Worm (Caenorhabditis elegans) whole organism, mixed stage, embryonic: ENCODE data around the gene tmc-1.

Experiments
- M03D4.4 ChIP-seq: sonication (generic microtip); optimal IDR thresholded peaks from 2 replicates; lab custom pipeline; 2017; ENCODE audit warnings: mild to moderate bottlenecking, missing genetic modification characterization, missing compliant biosample characterization
- bed-3 ChIP-seq: fragments of 200-800 bp; sonication (Bioruptor generic); optimal IDR thresholded peaks from 3 replicates; lab custom pipeline; 2018; ENCODE audit warnings: mild to moderate bottlenecking, missing genetic modification characterization, moderate library complexity, missing compliant biosample characterization
- blmp-1 ChIP-seq: fragments of 150-350 bp; optimal IDR thresholded peaks from 2 replicates; lab custom pipeline; 2014; ENCODE audit warnings: missing biosample characterization, missing genetic modification characterization
- ceh-39 ChIP-seq: fragments of 150-350 bp; optimal IDR thresholded peaks from 2 replicates; lab custom pipeline; 2014; ENCODE audit warnings: missing biosample characterization, missing genetic modification characterization
- ceh-43 ChIP-seq: fragments of 200-800 bp; sonication (Bioruptor generic); optimal IDR thresholded peaks from 2 replicates; lab custom pipeline; 2018; ENCODE audit warnings: mild to moderate bottlenecking, missing genetic modification characterization, moderate library complexity, missing compliant biosample characterization
- ceh-83 ChIP-seq: fragments of 200-800 bp; sonication (Bioruptor generic); optimal IDR thresholded peaks from 2 replicates; lab custom pipeline; 2018; ENCODE audit warnings: mild to moderate bottlenecking, missing genetic modification characterization, missing compliant biosample characterization
- ces-1 ChIP-seq: fragments of 150-350 bp; optimal IDR thresholded peaks from 2 replicates; lab custom pipeline; 2014; ENCODE audit warnings: missing biosample characterization, missing genetic modification reagents, missing genetic modification characterization
- cnd-1 ChIP-seq: fragments of 200-800 bp; sonication (Bioruptor generic); optimal IDR thresholded peaks from 2 replicates; lab custom pipeline; 2018; ENCODE audit warnings: mild to moderate bottlenecking, missing genetic modification characterization, missing compliant biosample characterization
- drap-1 ChIP-seq: fragments of 200-800 bp; sonication (Bioruptor generic); optimal IDR thresholded peaks from 3 replicates; lab custom pipeline; 2018; ENCODE audit warnings: mild to moderate bottlenecking, missing genetic modification characterization, missing compliant biosample characterization
- elt-1 ChIP-seq: sonication (generic microtip); optimal IDR thresholded peaks from 2 replicates; lab custom pipeline; 2017; ENCODE audit warnings: missing genetic modification characterization, mild to moderate bottlenecking, missing compliant biosample characterization, antibody characterized with exemption, moderate library complexity, borderline replicate concordance; ENCODE audit not compliant: insufficient read depth
- elt-3 ChIP-seq: fragments of 150-350 bp; optimal IDR thresholded peaks from 2 replicates; lab custom pipeline; 2014; ENCODE audit warnings: missing biosample characterization, missing genetic modification characterization
- flh-1 ChIP-seq: fragments of 200-800 bp; sonication (Bioruptor generic); optimal IDR thresholded peaks from 2 replicates; lab custom pipeline; 2018; ENCODE audit warnings: mild to moderate bottlenecking, missing genetic modification characterization, moderate library complexity, missing compliant biosample characterization
- ham-2 ChIP-seq: fragments of 200-800 bp; sonication (Bioruptor generic); optimal IDR thresholded peaks from 2 replicates; lab custom pipeline; 2018; ENCODE audit warnings: mild to moderate bottlenecking, missing genetic modification characterization, missing compliant biosample characterization
- hlh-1 ChIP-seq: fragments of 150-350 bp; optimal IDR thresholded peaks from 2 replicates; lab custom pipeline; 2014; ENCODE audit warnings: missing biosample characterization, missing genetic modification reagents, missing genetic modification characterization
- lin-13 ChIP-seq: fragments of 150-350 bp; optimal IDR thresholded peaks from 2 replicates; lab custom pipeline; 2014; ENCODE audit warnings: missing biosample characterization, missing genetic modification characterization
- lin-32 ChIP-seq: fragments of 200-800 bp; sonication (Bioruptor generic); optimal IDR thresholded peaks from 2 replicates; lab custom pipeline; 2018; ENCODE audit warnings: mild to moderate bottlenecking, missing genetic modification characterization, missing compliant biosample characterization
- lsy-2 ChIP-seq: fragments of 150-350 bp; optimal IDR thresholded peaks from 2 replicates; lab custom pipeline; 2014; ENCODE audit warnings: missing biosample characterization, missing genetic modification characterization
- mab-5 ChIP-seq: fragments of 150-350 bp; optimal IDR thresholded peaks from 2 replicates; lab custom pipeline; 2014; ENCODE audit warnings: missing biosample characterization, missing genetic modification characterization
- mep-1 ChIP-seq: fragments of 150-350 bp; optimal IDR thresholded peaks from 2 replicates; lab custom pipeline; 2017; ENCODE audit warnings: missing biosample characterization, missing genetic modification reagents, missing genetic modification characterization, inconsistent platforms
- mls-2 ChIP-seq: sonication (generic microtip); optimal IDR thresholded peaks from 2 replicates; lab custom pipeline; 2016; ENCODE audit warnings: mild to moderate bottlenecking, missing genetic modification characterization, moderate library complexity, missing compliant biosample characterization
- nhr-12 ChIP-seq: fragments of 150-350 bp; optimal IDR thresholded peaks from 2 replicates; lab custom pipeline; 2014; ENCODE audit warnings: missing biosample characterization, missing genetic modification characterization
- nhr-2 ChIP-seq: fragments of 150-350 bp; optimal IDR thresholded peaks from 2 replicates; lab custom pipeline; 2014; ENCODE audit warnings: missing biosample characterization, missing genetic modification characterization
- nhr-237 ChIP-seq: fragments of 150-350 bp; optimal IDR thresholded peaks from 2 replicates; lab custom pipeline; 2014; ENCODE audit warnings: missing biosample characterization, missing genetic modification characterization
- nhr-28 ChIP-seq: fragments of 150-350 bp; optimal IDR thresholded peaks from 2 replicates; lab custom pipeline; 2014; ENCODE audit warnings: missing biosample characterization, missing genetic modification characterization
- nhr-76 ChIP-seq: sonication (generic microtip); optimal IDR thresholded peaks from 2 replicates; lab custom pipeline; 2017; ENCODE audit warnings: missing biosample characterization, missing genetic modification characterization
- pha-4 ChIP-seq: fragments of 150-350 bp; optimal IDR thresholded peaks from 2 replicates; lab custom pipeline; 2018; ENCODE audit warnings: missing biosample characterization, missing genetic modification reagents, missing genetic modification characterization
- snpc-4 ChIP-seq: fragments of 150-350 bp; optimal IDR thresholded peaks from 2 replicates; lab custom pipeline; 2014; ENCODE audit warnings: missing biosample characterization, missing genetic modification characterization
- sptf-1 ChIP-seq: sonication (generic microtip); optimal IDR thresholded peaks from 2 replicates; lab custom pipeline; 2017; ENCODE audit warnings: mild to moderate bottlenecking, missing genetic modification characterization, moderate library complexity, missing compliant biosample characterization
- tbx-8 ChIP-seq: fragments of 200-800 bp; sonication (Bioruptor generic); optimal IDR thresholded peaks from 2 replicates; lab custom pipeline; 2018; ENCODE audit warnings: mild to moderate bottlenecking, missing genetic modification characterization, moderate library complexity, missing compliant biosample characterization
- unc-120 ChIP-seq: sonication (generic microtip); optimal IDR thresholded peaks from 2 replicates; lab custom pipeline; 2017; ENCODE audit warnings: missing genetic modification characterization, missing compliant biosample characterization; ENCODE audit not compliant: poor library complexity, severe bottlenecking
- unc-39 ChIP-seq: fragments of 150-350 bp; optimal IDR thresholded peaks from 2 replicates; lab custom pipeline; 2014; ENCODE audit warnings: missing biosample characterization, missing genetic modification characterization
- unc-62 ChIP-seq: fragments of 150-350 bp; optimal IDR thresholded peaks from 2 replicates; lab custom pipeline; 2014; ENCODE audit warnings: missing biosample characterization, missing genetic modification reagents, missing genetic modification characterization
- ztf-11 ChIP-seq: fragments of 150-350 bp; optimal IDR thresholded peaks from 2 replicates; lab custom pipeline; 2014; ENCODE audit warnings: missing biosample characterization, missing genetic modification characterization

tmc-1 gene

DNA sequence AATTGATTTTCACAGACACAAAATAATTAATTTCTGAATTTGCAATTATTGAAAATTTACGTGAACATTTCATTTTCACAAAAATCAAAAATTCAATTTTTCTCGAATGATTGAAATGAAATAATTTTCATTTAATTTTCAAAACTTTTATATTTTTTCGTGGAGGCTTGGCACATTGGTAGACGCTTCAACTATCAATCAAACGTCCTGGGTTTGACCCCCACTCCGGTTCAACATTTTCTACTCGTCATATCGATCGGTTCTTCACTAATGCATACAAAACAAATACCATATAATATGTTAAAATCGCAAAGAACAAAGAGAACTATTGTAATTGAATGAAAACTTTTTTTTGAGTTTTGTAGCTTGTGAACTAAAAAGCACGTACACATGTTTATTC, 45.9 kb downstream of the tmc-1 start:
- no peak for TF ChIP-seq M03D4.4 (tag; lab: Kevin White, UChicago)
- TF ChIP-seq pha-4 (tag; lab: Kevin White, UChicago), result no peak
- no peak for TF ChIP-seq elt-3
- no peak for TF ChIP-seq ztf-11
- no peak for TF ChIP-seq unc-39 (tag; lab: Kevin White, UChicago)
- TF ChIP-seq bed-3 (GFP tag; lab: Kevin White, UChicago), result no peak
- TF ChIP-seq nhr-12 (tag; lab: Kevin White, UChicago), result no peak
- TF ChIP-seq mls-2 (tag; lab: Kevin White, UChicago), result no peak
- no peak for TF ChIP-seq blmp-1 (tag; lab: Kevin White, UChicago)
- TF ChIP-seq nhr-76 (tag; lab: Kevin White, UChicago), result no peak
- TF ChIP-seq flh-1 (GFP tag; lab: Kevin White, UChicago), result no peak
- TF ChIP-seq ceh-39 (tag; lab: Kevin White, UChicago), result no peak
- TF ChIP-seq elt-1 (tag; lab: Kevin White, UChicago), result no peak
- TF ChIP-seq cnd-1 (tag; lab: Kevin White, UChicago), result no peak
- no peak for TF ChIP-seq unc-120
- TF ChIP-seq ceh-43 (GFP tag; lab: Kevin White, UChicago), result no peak
- no peak for TF ChIP-seq lsy-2 (tag; lab: Kevin White, UChicago)
- TF ChIP-seq mep-1 (tag; lab: Kevin White, UChicago), result no peak

DNA sequence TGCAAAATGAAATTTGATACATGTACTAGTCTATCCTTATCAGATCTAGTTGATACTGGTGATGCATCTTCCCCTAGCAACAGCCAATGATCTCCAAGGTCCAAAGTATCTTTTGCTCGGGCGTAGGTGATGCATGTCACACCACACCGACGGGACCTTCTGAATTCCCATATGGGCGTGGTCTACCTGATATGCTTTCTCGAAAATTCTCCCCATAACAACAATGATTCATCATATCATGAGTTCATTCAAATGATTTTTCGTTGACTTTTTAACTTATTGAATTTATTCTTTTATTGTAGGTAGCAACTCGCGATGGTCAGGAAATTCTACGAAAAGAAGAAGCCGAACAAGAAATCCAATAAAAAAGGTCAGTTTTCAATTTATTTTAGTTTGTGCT, 47.1 kb downstream of the tmc-1 start, which contains the start of gene C46H3.1:
C46H3.1 (plus strand) TSS at position 301 of the 400 bp plus-strand sequence.
- TF ChIP-seq hlh-1 (tag; lab: Kevin White, UChicago), result no peak
- TF ChIP-seq unc-62 (GFP tag; lab: Kevin White, UChicago), result no peak
- TF ChIP-seq mab-5, result no peak
- TF ChIP-seq ceh-39 (tag; lab: Kevin White, UChicago), result no peak
- TF ChIP-seq lsy-2 (tag; lab: Kevin White, UChicago), result no peak
- no peak for TF ChIP-seq blmp-1 (tag; lab: Kevin White, UChicago)
- no peak for TF ChIP-seq sptf-1
- no peak for TF ChIP-seq mep-1 (tag; lab: Kevin White, UChicago)
- TF ChIP-seq nhr-12 (tag; lab: Kevin White, UChicago), result no peak
- TF ChIP-seq tbx-8 (GFP tag; lab: Kevin White, UChicago), result no peak
- no peak for TF ChIP-seq cnd-1 (tag; lab: Kevin White, UChicago)
- no peak for TF ChIP-seq ham-2 (GFP tag; lab: Kevin White, UChicago)
- TF ChIP-seq M03D4.4 (tag; lab: Kevin White, UChicago), result no peak

DNA sequence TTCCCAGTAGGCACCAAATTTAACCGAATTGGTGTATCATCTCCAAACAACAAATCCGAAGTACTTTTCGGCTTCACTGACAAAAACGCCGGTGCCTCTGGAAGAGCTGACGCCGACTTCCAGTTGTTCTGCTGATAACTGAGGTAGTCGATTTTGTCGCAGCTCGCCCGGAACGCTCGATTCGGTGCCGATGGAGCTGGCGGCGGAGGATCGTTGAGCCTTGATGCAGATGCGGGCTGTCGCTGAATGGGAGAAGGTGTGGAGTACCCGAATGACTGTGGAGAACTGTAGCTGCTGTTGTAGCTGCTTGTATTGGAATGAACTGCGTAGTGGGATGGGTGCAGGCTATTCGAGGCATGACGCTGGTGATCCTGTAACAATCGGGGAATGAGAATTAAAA, 51.1 kb downstream of the tmc-1 start:
- TF ChIP-seq drap-1 (GFP tag; lab: Kevin White, UChicago), result no peak
- no peak for TF ChIP-seq mab-5
- TF ChIP-seq M03D4.4 (tag; lab: Kevin White, UChicago), result no peak
- no peak for TF ChIP-seq nhr-237
- no peak for TF ChIP-seq ceh-83 (GFP tag; lab: Kevin White, UChicago)
- no peak for TF ChIP-seq unc-120
- no peak for TF ChIP-seq lin-32
- TF ChIP-seq lin-13 (tag; lab: Kevin White, UChicago), result no peak
- TF ChIP-seq blmp-1 (tag; lab: Kevin White, UChicago), result no peak
- no peak for TF ChIP-seq pha-4 (tag; lab: Kevin White, UChicago)
- no peak for TF ChIP-seq bed-3 (GFP tag; lab: Kevin White, UChicago)
- TF ChIP-seq nhr-28 (tag; lab: Kevin White, UChicago), result no peak
- TF ChIP-seq ces-1 (GFP tag; lab: Kevin White, UChicago), result no peak
- no peak for TF ChIP-seq ceh-39 (tag; lab: Kevin White, UChicago)

DNA sequence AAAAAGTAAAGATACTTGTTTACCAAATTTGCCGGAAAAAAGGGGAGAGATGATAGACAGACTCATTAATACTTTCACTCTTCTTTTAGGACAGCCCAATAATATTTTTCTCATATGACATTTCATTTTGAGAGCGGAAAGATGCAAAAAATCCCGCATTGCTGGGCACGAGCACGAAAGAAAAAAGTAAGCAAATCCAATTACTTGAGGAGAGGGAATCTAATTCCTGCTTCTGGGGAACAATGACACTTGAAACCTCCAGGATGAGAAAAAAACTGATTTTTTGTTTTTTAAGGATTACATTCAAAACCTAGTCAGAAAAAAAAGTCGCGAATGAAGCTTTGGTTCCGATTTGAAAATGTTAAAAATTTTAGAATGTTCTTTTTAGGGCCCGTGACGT, 54.8 kb downstream of the tmc-1 start:
- TF ChIP-seq elt-1 (tag; lab: Kevin White, UChicago) (no peak), nhr-2 (no peak), elt-3 (no peak), ces-1 (GFP tag; lab: Kevin White, UChicago) (peak; percentile 45), ceh-43 (GFP tag; lab: Kevin White, UChicago) (no peak), ceh-39 (tag; lab: Kevin White, UChicago) (no peak), snpc-4 (tag; lab: Kevin White, UChicago) (no peak), ztf-11 (no peak)
- TF ChIP-seq, all 35 proteins: peak for 1
